Fruit fly (Drosophila melanogaster): ENCODE results near the gene CG14258.
A peak's percentile ranks its signal among the peaks of the same experiment; 100 is the strongest.

dm6 chr3R:27135692-27136641 lies 43.0 kb downstream of the CG14258 start:
- peak; percentile 23 for TF ChIP-seq fd85E (GFP tag; optimal IDR thresholded peaks at IDR 0.05)
- peak; percentile 93 for TF ChIP-seq fkh (GFP tag; optimal IDR thresholded peaks at IDR 0.05)
- peak; percentile 42 for TF ChIP-seq OdsH (GFP tag; optimal IDR thresholded peaks at IDR 0.05)
- TF ChIP-seq CG9139 (GFP tag; optimal IDR thresholded peaks at IDR 0.05): peak; percentile 62
- peak; percentile 42 for TF ChIP-seq CG6854 (GFP tag; optimal IDR thresholded peaks at IDR 0.05)
- TF ChIP-seq svp (GFP tag): peak; percentile 39
- TF ChIP-seq Sox102F (GFP tag; optimal IDR thresholded peaks at IDR 0.05): peak; percentile 49
- no peak for TF ChIP-seq Lpt (GFP tag; optimal IDR thresholded peaks at IDR 0.05)
- TF ChIP-seq achi (GFP tag; optimal IDR thresholded peaks at IDR 0.05): peak; percentile 41
- TF ChIP-seq net (GFP tag; optimal IDR thresholded peaks at IDR 0.05): peak; percentile 60
- TF ChIP-seq Hr39 (GFP tag; optimal IDR thresholded peaks at IDR 0.05): no peak
- no peak for TF ChIP-seq CG15336 (GFP tag; IDR thresholded peaks at IDR 0.05)
